Fruit fly (Drosophila melanogaster) whole organism, embryonic: ENCODE measurements around the gene CG9270.

Experiments
- Atf6 ChIP-seq: fragments of 200-800 bp; sonication (Bioruptor generic); IDR thresholded peaks from 2 replicates; pipeline ENCODE4 v1.3.6; 2022; ENCODE audit warnings: missing biosample characterization, missing genetic modification characterization
- B-H2 ChIP-seq: fragments of 200-800 bp; sonication (Bioruptor generic); optimal IDR thresholded peaks from 2 replicates; lab custom pipeline; 2018; ENCODE audit warnings: missing biosample characterization, mild to moderate bottlenecking, missing genetic modification characterization
- BtbVII ChIP-seq: fragments of 200-800 bp; sonication (Bioruptor generic); optimal IDR thresholded peaks from 3 replicates; lab custom pipeline; 2017; ENCODE audit warnings: missing biosample characterization, mild to moderate bottlenecking, missing genetic modification characterization
- CG10543 ChIP-seq: fragments of 200-800 bp; sonication (Bioruptor generic); optimal IDR thresholded peaks from 3 replicates; lab custom pipeline; 2017; ENCODE audit warnings: missing biosample characterization, mild to moderate bottlenecking, missing genetic modification characterization, moderate library complexity
- CG11085 ChIP-seq: fragments of 200-800 bp; sonication (Bioruptor generic); IDR thresholded peaks from 2 replicates; pipeline ENCODE4 v1.3.6; 2022; ENCODE audit warnings: missing biosample characterization, missing genetic modification characterization
- CG12391 ChIP-seq: fragments of 200-800 bp; sonication (Bioruptor generic); optimal IDR thresholded peaks from 3 replicates; lab custom pipeline; 2018; ENCODE audit warnings: missing biosample characterization, mild to moderate bottlenecking, missing genetic modification characterization, moderate library complexity
- CG13296 ChIP-seq: fragments of 200-800 bp; sonication (Bioruptor generic); optimal IDR thresholded peaks from 3 replicates; lab custom pipeline; 2018; ENCODE audit warnings: missing biosample characterization, mild to moderate bottlenecking, missing genetic modification characterization
- CG13894 ChIP-seq: fragments of 200-800 bp; sonication (Bioruptor generic); optimal IDR thresholded peaks from 3 replicates; lab custom pipeline; 2018; ENCODE audit warnings: missing biosample characterization, mild to moderate bottlenecking, missing genetic modification characterization, moderate library complexity
- CG15269 ChIP-seq: fragments of 200-800 bp; sonication (Bioruptor generic); optimal IDR thresholded peaks from 2 replicates; lab custom pipeline; 2018; ENCODE audit warnings: missing biosample characterization, mild to moderate bottlenecking, missing genetic modification characterization, moderate library complexity
- CG18599 ChIP-seq: fragments of 200-800 bp; sonication (Bioruptor generic); optimal IDR thresholded peaks from 3 replicates; lab custom pipeline; 2017; ENCODE audit warnings: missing biosample characterization, missing genetic modification characterization, mild to moderate bottlenecking, moderate library complexity, missing genetic modification reagents
- CG2678 ChIP-seq: fragments of 200-800 bp; sonication (Bioruptor generic); optimal IDR thresholded peaks from 3 replicates; lab custom pipeline; 2019; ENCODE audit warnings: missing biosample characterization, mild to moderate bottlenecking, missing genetic modification characterization, moderate library complexity
- CG34376 ChIP-seq: fragments of 200-800 bp; sonication (Bioruptor generic); optimal IDR thresholded peaks from 2 replicates; lab custom pipeline; 2018; ENCODE audit warnings: missing biosample characterization, mild to moderate bottlenecking, missing genetic modification characterization
- CG3726 ChIP-seq: fragments of 200-800 bp; sonication (Bioruptor generic); IDR thresholded peaks from 3 replicates; pipeline ENCODE4, ENCODE4 v1.3.6; 2022; ENCODE audit warnings: missing biosample characterization, missing genetic modification characterization
- CG4360 ChIP-seq: fragments of 200-800 bp; sonication (Bioruptor generic); IDR thresholded peaks from 2 replicates; pipeline ENCODE4 v1.3.6; 2022; ENCODE audit warnings: missing biosample characterization, missing genetic modification characterization
- Dip3 ChIP-seq: fragments of 200-800 bp; sonication (Bioruptor generic); optimal IDR thresholded peaks from 3 replicates; lab custom pipeline; 2016; ENCODE audit warnings: missing biosample characterization, missing genetic modification characterization
- E2f1 ChIP-seq: fragments of 200-800 bp; sonication (Bioruptor generic); IDR thresholded peaks from 2 replicates; pipeline ENCODE4 v1.3.6; 2022; ENCODE audit warnings: missing biosample characterization, missing genetic modification characterization
- Ets65A ChIP-seq: fragments of 200-800 bp; sonication (Bioruptor generic); peaks from one replicate; lab custom pipeline; 2016; ENCODE audit warnings: missing biosample characterization, missing genetic modification characterization
- Fer1 ChIP-seq: fragments of 200-800 bp; sonication (Bioruptor generic); optimal IDR thresholded peaks from 2 replicates; lab custom pipeline; 2017; ENCODE audit warnings: missing biosample characterization, mild to moderate bottlenecking, missing genetic modification characterization
- GATAe ChIP-seq: fragments of 200-800 bp; sonication (Bioruptor generic); conservative IDR thresholded peaks from 2 replicates; pipeline ENCODE4 v1.3.6; 2022; ENCODE audit warnings: missing biosample characterization, missing genetic modification characterization
- Hey ChIP-seq: fragments of 200-800 bp; sonication (Bioruptor generic); optimal IDR thresholded peaks from 3 replicates; lab custom pipeline; 2018; ENCODE audit warnings: missing biosample characterization, mild to moderate bottlenecking, missing genetic modification characterization
- Hr78 ChIP-seq, 2 experiments: fragments of 200-800 bp in 1 of 2; fragments of >200 bp in 1 of 2; sonication (Bioruptor generic) in 1 of 2; optimal IDR thresholded peaks; 2 replicates each; lab custom pipeline; 2017 to 2019; ENCODE audit warnings: missing biosample characterization in 2 of 2, missing genetic modification characterization in 2 of 2, mild to moderate bottlenecking in 1 of 2, moderate library complexity in 1 of 2
- Med ChIP-seq: fragments of 200-800 bp; sonication (Bioruptor generic); peaks from one replicate; lab custom pipeline; 2016; ENCODE audit warnings: missing biosample characterization, missing genetic modification characterization, mild to moderate bottlenecking, inconsistent platforms, moderate library complexity
- Myb ChIP-seq: fragments of 200-800 bp; sonication (Bioruptor generic); optimal IDR thresholded peaks from 2 replicates; lab custom pipeline; 2016; ENCODE audit warnings: missing biosample characterization, missing genetic modification characterization
- Ptx1 ChIP-seq: fragments of 200-800 bp; sonication (Bioruptor generic); IDR thresholded peaks from 2 replicates; pipeline ENCODE4 v1.3.6; 2022; ENCODE audit warnings: missing biosample characterization, missing genetic modification characterization
- Vsx1 ChIP-seq: fragments of 200-800 bp; sonication (Bioruptor generic); optimal IDR thresholded peaks from 2 replicates; lab custom pipeline; 2017; ENCODE audit warnings: missing biosample characterization, mild to moderate bottlenecking, missing genetic modification characterization, missing genetic modification reagents
- Xbp1 ChIP-seq: fragments of 200-800 bp; sonication (Bioruptor generic); optimal IDR thresholded peaks from 3 replicates; lab custom pipeline; 2016; ENCODE audit warnings: missing biosample characterization, mild to moderate bottlenecking, missing genetic modification characterization
- chinmo ChIP-seq: fragments of 200-800 bp; sonication (Bioruptor generic); IDR thresholded peaks from 4 replicates; pipeline ENCODE4 v1.3.6; 2022; ENCODE audit warnings: missing biosample characterization, missing genetic modification characterization; ENCODE audit not compliant: partially characterized antibody
- crc ChIP-seq: fragments of 200-800 bp; sonication (Bioruptor generic); optimal IDR thresholded peaks from 2 replicates; lab custom pipeline; 2016; ENCODE audit warnings: missing biosample characterization, missing genetic modification characterization
- esg ChIP-seq: fragments of 200-800 bp; sonication (Bioruptor generic); conservative IDR thresholded peaks from 2 replicates; pipeline ENCODE4 v1.3.6; 2022; ENCODE audit warnings: missing biosample characterization, missing genetic modification characterization
- exex ChIP-seq: fragments of 200-800 bp; sonication (Bioruptor generic); optimal IDR thresholded peaks from 4 replicates; lab custom pipeline; 2018; ENCODE audit warnings: missing biosample characterization, mild to moderate bottlenecking, missing genetic modification characterization, moderate library complexity
- gce ChIP-seq: fragments of 200-800 bp; sonication (Bioruptor generic); IDR thresholded peaks from 3 replicates; pipeline ENCODE4 v1.3.6; 2022; ENCODE audit warnings: missing biosample characterization, missing genetic modification characterization
- grn ChIP-seq: fragments of 200-800 bp; sonication (Bioruptor generic); optimal IDR thresholded peaks from 3 replicates; lab custom pipeline; 2017; ENCODE audit warnings: missing biosample characterization, missing genetic modification characterization
- lab ChIP-seq: fragments of 200-800 bp; sonication (Bioruptor generic); optimal IDR thresholded peaks from 3 replicates; lab custom pipeline; 2017; ENCODE audit warnings: missing biosample characterization, missing genetic modification characterization, mild to moderate bottlenecking, moderate library complexity, missing genetic modification reagents
- lilli ChIP-seq: fragments of 200-800 bp; sonication (Bioruptor generic); optimal IDR thresholded peaks from 3 replicates; lab custom pipeline; 2016; ENCODE audit warnings: missing biosample characterization, missing genetic modification characterization
- lmd ChIP-seq: fragments of 200-800 bp; sonication (Bioruptor generic); IDR thresholded peaks from 2 replicates; pipeline ENCODE4 v1.3.6; 2022; ENCODE audit warnings: missing biosample characterization, missing genetic modification characterization
- mirr ChIP-seq: fragments of 200-800 bp; sonication (Bioruptor generic); optimal IDR thresholded peaks from 3 replicates; lab custom pipeline; 2018; ENCODE audit warnings: missing biosample characterization, mild to moderate bottlenecking, missing genetic modification characterization
- row ChIP-seq: fragments of 200-800 bp; sonication (Bioruptor generic); IDR thresholded peaks from 3 replicates; pipeline ENCODE4 v1.3.6; 2022; ENCODE audit warnings: missing biosample characterization, missing genetic modification characterization
- sens-2 ChIP-seq: fragments of 200-800 bp; sonication (Bioruptor generic); IDR thresholded peaks from 2 replicates; pipeline ENCODE4 v1.3.6; 2022; ENCODE audit warnings: missing biosample characterization, missing genetic modification characterization
- slbo ChIP-seq: fragments of 200-800 bp; sonication (Bioruptor generic); IDR thresholded peaks from 2 replicates; pipeline ENCODE4 v1.3.6; 2022; ENCODE audit warnings: missing biosample characterization, missing genetic modification characterization
- sug ChIP-seq: fragments of 200-800 bp; optimal IDR thresholded peaks from 2 replicates; lab custom pipeline; 2019; ENCODE audit warnings: missing biosample characterization, mild to moderate bottlenecking, missing genetic modification characterization, moderate library complexity
- wdn ChIP-seq: fragments of 200-800 bp; sonication (Bioruptor generic); IDR thresholded peaks from 2 replicates; pipeline ENCODE4 v1.3.6; 2022; ENCODE audit warnings: missing biosample characterization, missing genetic modification characterization
- wek ChIP-seq: fragments of 200-800 bp; sonication (Bioruptor generic); optimal IDR thresholded peaks from 3 replicates; lab custom pipeline; 2018; ENCODE audit warnings: missing biosample characterization, mild to moderate bottlenecking, missing genetic modification characterization, moderate library complexity

The CG9270 gene

dm6 chr2L:20885889-20886507 lies 47.9 kb downstream of the CG9270 start (continued):
- TF ChIP-seq row (GFP tag; lab: Robert Waterston, UW) (no peak), Xbp1 (GFP tag; lab: Kevin White, UChicago) (no peak), Myb (GFP tag; lab: Kevin White, UChicago) (no peak), CG10543 (GFP tag; lab: Kevin White, UChicago) (peak; percentile 30), lilli (GFP tag; lab: Kevin White, UChicago) (no peak), Atf6 (GFP tag; lab: Robert Waterston, UW) (peak; percentile 14; the same call in 1 of the 2 replicates), slbo (no peak), gce (GFP tag; lab: Robert Waterston, UW) (no peak)

dm6 chr2L:20883624-20884220 lies 50.2 kb downstream of the CG9270 start:
- TF ChIP-seq Fer1 (GFP tag; lab: Kevin White, UChicago) (peak; percentile 17), lmd (GFP tag; lab: Robert Waterston, UW) (0 out of 2 replicates have a peak, but pooled peaks have one; percentile 14), BtbVII (GFP tag; lab: Kevin White, UChicago) (peak; percentile 9), GATAe (peak; percentile 68), Med (GFP tag; lab: Kevin White, UChicago) (peak; percentile 72), Ptx1 (0 out of 2 replicates have a peak, but pooled peaks have one; percentile 11), Hey (tag; lab: Kevin White, UChicago) (peak; percentile 28), CG15269 (tag; lab: Kevin White, UChicago) (peak; percentile 0), sug (tag; lab: Kevin White, UChicago) (peak; percentile 94), CG13296 (GFP tag; lab: Kevin White, UChicago) (peak; percentile 21), CG4360 (GFP tag; lab: Robert Waterston, UW) (peak; percentile 15; the same call in 1 of the 2 replicates), wek (no peak), Hr78 (GFP tag; optimal IDR thresholded peaks at IDR 0.05; lab: Kevin White, UChicago) (peak in 1 of 2 experiments; percentile 19), Ets65A (peak; percentile 41), CG13894 (tag; lab: Kevin White, UChicago) (peak; percentile 13), CG2678 (tag; lab: Kevin White, UChicago) (peak; percentile 21), CG34376 (peak; percentile 89), crc (GFP tag; lab: Kevin White, UChicago) (no peak), E2f1 (GFP tag; lab: Robert Waterston, UW) (0 out of 2 replicates have a peak, but pooled peaks have one; percentile 7), CG11085 (no peak), CG12391 (tag; lab: Kevin White, UChicago) (no peak), exex (tag; lab: Kevin White, UChicago) (peak; percentile 98), wdn (GFP tag; lab: Robert Waterston, UW) (0 out of 2 replicates have a peak, but pooled peaks have one; percentile 7), grn (GFP tag; lab: Kevin White, UChicago) (peak; percentile 92), CG10543 (GFP tag; lab: Kevin White, UChicago) (peak; percentile 32), B-H2 (GFP tag; lab: Kevin White, UChicago) (peak; percentile 25), CG18599 (GFP tag; lab: Kevin White, UChicago) (peak; percentile 27), sens-2 (GFP tag; lab: Robert Waterston, UW) (peak; percentile 48; the same call in 1 of the 2 replicates), lab (GFP tag; lab: Kevin White, UChicago) (peak; percentile 92), mirr (peak; percentile 91), Dip3 (GFP tag; lab: Kevin White, UChicago) (no peak), chinmo (GFP tag; lab: Robert Waterston, UW) (peak; percentile 85; the same call in 3 of the 4 replicates), CG3726 (GFP tag; lab: Robert Waterston, UW) (no peak), esg (GFP tag; lab: Robert Waterston, UW) (no peak), Vsx1 (GFP tag; lab: Kevin White, UChicago) (peak; percentile 40)
- TF ChIP-seq, all 482 proteins: peak for 28
